Worm (Caenorhabditis elegans) whole organism, L4 larva: ENCODE data around the gene lntl-1.

Experiments used
- F10B5.3 ChIP-seq: sonication (generic microtip); optimal IDR thresholded peaks from 2 replicates; lab custom pipeline; 2016; ENCODE audit warnings: mild to moderate bottlenecking, missing genetic modification characterization, missing compliant biosample characterization
- F26F4.8 ChIP-seq: fragments of 200-800 bp; sonication (Bioruptor generic); conservative IDR thresholded peaks from 2 replicates; pipeline ENCODE4 v1.3.6; 2022; ENCODE audit warnings: missing genetic modification characterization, missing compliant biosample characterization
- F44E2.7 ChIP-seq: fragments of 200-800 bp; sonication (Bioruptor generic); IDR thresholded peaks from 2 replicates; pipeline ENCODE4 v2.1.2; 2022; ENCODE audit warnings: missing genetic modification characterization, missing compliant biosample characterization
- T20F7.1 ChIP-seq: fragments of 200-800 bp; sonication (Bioruptor generic); optimal IDR thresholded peaks from 2 replicates; lab custom pipeline; 2018; ENCODE audit warnings: mild to moderate bottlenecking, missing genetic modification characterization, missing compliant biosample characterization
- Y75B8A.6 ChIP-seq: fragments of 200-800 bp; sonication (Bioruptor generic); IDR thresholded peaks from 2 replicates; pipeline ENCODE4 v1.3.6; 2022; ENCODE audit warnings: missing genetic modification reagents, missing genetic modification characterization, missing compliant biosample characterization
- arid-1 ChIP-seq: fragments of 200-800 bp; sonication (Bioruptor generic); conservative IDR thresholded peaks from 2 replicates; pipeline ENCODE4 v1.3.6; 2022; ENCODE audit warnings: missing genetic modification reagents, missing genetic modification characterization, missing compliant biosample characterization
- ceh-20 ChIP-seq: fragments of 200-800 bp; sonication (Bioruptor generic); IDR thresholded peaks from 2 replicates; pipeline ENCODE4 v1.3.6; 2022; ENCODE audit warnings: missing genetic modification reagents, missing genetic modification characterization, missing compliant biosample characterization
- ceh-28 ChIP-seq: fragments of 150-350 bp; optimal IDR thresholded peaks from 2 replicates; lab custom pipeline; 2014; ENCODE audit warnings: missing biosample characterization, missing genetic modification reagents, missing genetic modification characterization
- ceh-44 ChIP-seq: fragments of 200-800 bp; sonication (Bioruptor generic); IDR thresholded peaks from 2 replicates; pipeline ENCODE4 v1.3.6; 2022; ENCODE audit warnings: missing genetic modification reagents, missing genetic modification characterization, missing compliant biosample characterization
- ctbp-1 ChIP-seq: fragments of 200-800 bp; sonication (Bioruptor generic); IDR thresholded peaks from 2 replicates; pipeline ENCODE4 v1.3.6; 2022; ENCODE audit warnings: missing genetic modification reagents, missing genetic modification characterization, missing compliant biosample characterization
- daf-16 ChIP-seq, 3 experiments: sonication (generic microtip); optimal IDR thresholded peaks; 2 replicates each; lab custom pipeline; 2016 to 2017; ENCODE audit warnings: missing genetic modification characterization in 3 of 3, missing genetic modification reagents in 3 of 3, mild to moderate bottlenecking in 2 of 3, missing compliant biosample characterization in 2 of 3, missing biosample characterization in 1 of 3, moderate library complexity in 1 of 3
- daf-19 ChIP-seq: fragments of 200-800 bp; sonication (Bioruptor generic); conservative IDR thresholded peaks from 2 replicates; pipeline ENCODE4 v1.3.6; 2022; ENCODE audit warnings: missing genetic modification characterization, missing compliant biosample characterization
- daf-8 ChIP-seq: fragments of 200-800 bp; sonication (Bioruptor generic); IDR thresholded peaks from 2 replicates; pipeline ENCODE4 v1.3.6; 2022; ENCODE audit warnings: missing genetic modification characterization, missing compliant biosample characterization
- dmd-6 ChIP-seq: fragments of 200-800 bp; sonication (Bioruptor generic); IDR thresholded peaks from 2 replicates; pipeline ENCODE4 v1.3.6; 2022; ENCODE audit warnings: missing genetic modification reagents, missing genetic modification characterization, missing compliant biosample characterization
- dpl-1 ChIP-seq: fragments of 150-350 bp; optimal IDR thresholded peaks from 2 replicates; lab custom pipeline; 2014; ENCODE audit warnings: missing biosample characterization, missing genetic modification reagents, missing genetic modification characterization
- duxl-1 ChIP-seq: sonication (generic microtip); optimal IDR thresholded peaks from 2 replicates; lab custom pipeline; 2016; ENCODE audit warnings: mild to moderate bottlenecking, missing genetic modification characterization, moderate library complexity, missing compliant biosample characterization; ENCODE audit not compliant: poor library complexity
- dve-1 ChIP-seq: sonication (generic microtip); optimal IDR thresholded peaks from 2 replicates; lab custom pipeline; 2017; ENCODE audit warnings: antibody characterized with exemption, mild to moderate bottlenecking, missing genetic modification characterization, missing compliant biosample characterization; ENCODE audit not compliant: insufficient read depth
- fkh-10 ChIP-seq: fragments of 150-350 bp; optimal IDR thresholded peaks from 2 replicates; lab custom pipeline; 2014; ENCODE audit warnings: missing biosample characterization, missing genetic modification reagents, missing genetic modification characterization
- hlh-11 ChIP-seq: fragments of 200-800 bp; sonication (Bioruptor generic); optimal IDR thresholded peaks from 2 replicates; lab custom pipeline; 2018; ENCODE audit warnings: mild to moderate bottlenecking, missing genetic modification characterization, missing compliant biosample characterization
- hlh-30 ChIP-seq: sonication (generic microtip); optimal IDR thresholded peaks from 2 replicates; lab custom pipeline; 2017; ENCODE audit warnings: antibody characterized with exemption, mild to moderate bottlenecking, missing genetic modification characterization, missing compliant biosample characterization; ENCODE audit not compliant: insufficient read depth
- hmg-1.1 ChIP-seq: fragments of 200-800 bp; sonication (Bioruptor generic); IDR thresholded peaks from 2 replicates; pipeline ENCODE4 v1.3.6; 2022; ENCODE audit warnings: missing genetic modification reagents, missing genetic modification characterization, missing compliant biosample characterization
- lin-1 ChIP-seq: fragments of 200-800 bp; sonication (Bioruptor generic); IDR thresholded peaks from 2 replicates; pipeline ENCODE4 v1.3.6; 2022; ENCODE audit warnings: missing genetic modification reagents, missing genetic modification characterization, missing compliant biosample characterization
- lin-15B ChIP-seq: fragments of 150-350 bp; sonication (generic microtip); optimal IDR thresholded peaks from 3 replicates; lab custom pipeline; 2014; ENCODE audit warnings: missing biosample characterization, missing genetic modification characterization
- lin-38 ChIP-seq: fragments of 200-800 bp; sonication (Bioruptor generic); IDR thresholded peaks from 2 replicates; pipeline ENCODE4 v1.3.6; 2022; ENCODE audit warnings: missing genetic modification reagents, missing genetic modification characterization, missing compliant biosample characterization
- lin-39 ChIP-seq: fragments of 150-350 bp; optimal IDR thresholded peaks from 2 replicates; lab custom pipeline; 2014; ENCODE audit warnings: missing biosample characterization, missing genetic modification reagents, missing genetic modification characterization
- lsy-2 ChIP-seq, 2 experiments: fragments of 150-350 bp in 1 of 2; sonication (generic microtip) in 1 of 2; optimal IDR thresholded peaks; 2 replicates each; lab custom pipeline; 2014 to 2017; ENCODE audit warnings: missing biosample characterization in 2 of 2, missing genetic modification characterization in 2 of 2
- mdl-1 ChIP-seq, 2 experiments: fragments of 150-350 bp in 1 of 2; sonication (generic microtip) in 1 of 2; optimal IDR thresholded peaks; 2 replicates each; lab custom pipeline; 2014 to 2017; ENCODE audit warnings: missing biosample characterization in 2 of 2, missing genetic modification characterization in 2 of 2
- mxl-2 ChIP-seq: fragments of 200-800 bp; sonication (Bioruptor generic); conservative IDR thresholded peaks from 2 replicates; pipeline ENCODE4 v1.3.6; 2022; ENCODE audit warnings: missing genetic modification reagents, missing genetic modification characterization, missing compliant biosample characterization
- mxl-3 ChIP-seq: fragments of 200-800 bp; sonication (Bioruptor generic); optimal IDR thresholded peaks from 2 replicates; lab custom pipeline; 2018; ENCODE audit warnings: mild to moderate bottlenecking, missing genetic modification characterization, missing compliant biosample characterization
- nhr-10 ChIP-seq: fragments of 150-350 bp; optimal IDR thresholded peaks from 2 replicates; lab custom pipeline; 2014; ENCODE audit warnings: missing biosample characterization, missing genetic modification characterization
- nhr-102 ChIP-seq: sonication (generic microtip); optimal IDR thresholded peaks from 2 replicates; lab custom pipeline; 2016; ENCODE audit warnings: mild to moderate bottlenecking, missing genetic modification characterization, moderate library complexity, missing compliant biosample characterization
- nhr-25 ChIP-seq: sonication (generic microtip); optimal IDR thresholded peaks from 2 replicates; lab custom pipeline; 2017; ENCODE audit warnings: missing genetic modification characterization, mild to moderate bottlenecking, missing compliant biosample characterization, antibody characterized with exemption, moderate library complexity, borderline replicate concordance; ENCODE audit not compliant: insufficient read depth
- nhr-28 ChIP-seq: fragments of 150-350 bp; optimal IDR thresholded peaks from 2 replicates; lab custom pipeline; 2014; ENCODE audit warnings: missing biosample characterization, missing genetic modification characterization
- nhr-48 ChIP-seq: sonication (generic microtip); optimal IDR thresholded peaks from 2 replicates; lab custom pipeline; 2016; ENCODE audit warnings: mild to moderate bottlenecking, missing genetic modification characterization, missing compliant biosample characterization
- nhr-77 ChIP-seq: fragments of 150-350 bp; optimal IDR thresholded peaks from 2 replicates; lab custom pipeline; 2014; ENCODE audit warnings: missing biosample characterization, missing genetic modification characterization
- pha-4 ChIP-seq, 2 experiments: fragments of 150-350 bp in 1 of 2; fragments of 200-800 bp in 1 of 2; sonication (Bioruptor generic) in 1 of 2; IDR thresholded peaks in 1 of 2; optimal IDR thresholded peaks in 1 of 2; 2 replicates each; pipeline versions ENCODE4 v1.3.6 to Lab custom; 2014 to 2022; ENCODE audit warnings: missing genetic modification characterization in 2 of 2, missing genetic modification reagents in 2 of 2, missing biosample characterization in 1 of 2, missing compliant biosample characterization in 1 of 2
- php-3 ChIP-seq: fragments of 200-800 bp; sonication (Bioruptor generic); IDR thresholded peaks from 2 replicates; pipeline ENCODE4 v1.3.6; 2022; ENCODE audit warnings: missing genetic modification reagents, missing genetic modification characterization, missing compliant biosample characterization
- pqm-1 ChIP-seq: sonication (generic microtip); optimal IDR thresholded peaks from 2 replicates; lab custom pipeline; 2017; ENCODE audit warnings: missing biosample characterization, missing genetic modification characterization
- skn-1 ChIP-seq: fragments of 150-350 bp; optimal IDR thresholded peaks from 2 replicates; lab custom pipeline; 2014; ENCODE audit warnings: missing biosample characterization, missing genetic modification characterization
- snpc-1.2 ChIP-seq: fragments of 200-800 bp; sonication (Bioruptor generic); IDR thresholded peaks from 2 replicates; pipeline ENCODE4 v1.3.6; 2022; ENCODE audit warnings: missing genetic modification reagents, missing genetic modification characterization, missing compliant biosample characterization
- spr-1 ChIP-seq: sonication (generic microtip); optimal IDR thresholded peaks from 2 replicates; lab custom pipeline; 2016; ENCODE audit warnings: mild to moderate bottlenecking, missing genetic modification characterization, missing compliant biosample characterization
- spr-3 ChIP-seq: fragments of 200-800 bp; sonication (Bioruptor generic); optimal IDR thresholded peaks from 2 replicates; lab custom pipeline; 2018; ENCODE audit warnings: mild to moderate bottlenecking, missing genetic modification characterization, missing compliant biosample characterization
- tag-97 ChIP-seq: fragments of 200-800 bp; sonication (Bioruptor generic); IDR thresholded peaks from 2 replicates; pipeline ENCODE4 v1.3.6; 2022; ENCODE audit warnings: missing genetic modification characterization, missing compliant biosample characterization
- tra-1 ChIP-seq: fragments of 200-800 bp; sonication (Bioruptor generic); IDR thresholded peaks from 2 replicates; pipeline ENCODE4 v1.3.6; 2022; ENCODE audit warnings: missing genetic modification reagents, missing genetic modification characterization, missing compliant biosample characterization
- unc-62 ChIP-seq, 3 experiments: fragments of 150-350 bp in 1 of 3; sonication (generic microtip); optimal IDR thresholded peaks in 2 of 3; peaks in 1 of 3; 1 replicate in 1 of 3; 2 replicates in 2 of 3; lab custom pipeline; 2014 to 2017; ENCODE audit warnings: missing biosample characterization in 3 of 3, missing genetic modification characterization in 3 of 3, missing genetic modification reagents in 3 of 3, missing genotype in 1 of 3
- vab-7 ChIP-seq: fragments of 200-800 bp; sonication (Bioruptor generic); IDR thresholded peaks from 2 replicates; pipeline ENCODE4 v1.3.6; 2022; ENCODE audit warnings: missing genetic modification reagents, missing genetic modification characterization, missing compliant biosample characterization
- zag-1 ChIP-seq: fragments of 150-350 bp; optimal IDR thresholded peaks from 2 replicates; lab custom pipeline; 2014; ENCODE audit warnings: missing biosample characterization, missing genetic modification characterization
- zip-11 ChIP-seq: fragments of 200-800 bp; sonication (Bioruptor generic); IDR thresholded peaks from 2 replicates; pipeline ENCODE4 v1.3.6; 2022; ENCODE audit warnings: missing genetic modification characterization, missing compliant biosample characterization

lntl-1 gene

ce11 chrIV:5762770-5763169 lies 44.1 kb downstream of the lntl-1 start:
- TF ChIP-seq fkh-10 (GFP tag; lab: Kevin White, UChicago) (no peak), zip-11 (GFP tag; lab: Robert Waterston, UW) (no peak), daf-16 (GFP tag; optimal IDR thresholded peaks at IDR 0.05; lab: Kevin White, UChicago) (no peak), daf-16 (tag; optimal IDR thresholded peaks at IDR 0.05; lab: Kevin White, UChicago) (peak; percentile 67), nhr-25 (tag; lab: Kevin White, UChicago) (no peak), vab-7 (no peak), mxl-2 (peak; percentile 71; the same call in 1 of the 2 replicates), ctbp-1 (no peak), daf-8 (GFP tag; lab: Robert Waterston, UW) (no peak), hmg-1.1 (GFP tag; lab: Robert Waterston, UW) (no peak), nhr-28 (peak; percentile 91), tra-1 (no peak), pha-4 (GFP tag; IDR thresholded peaks at IDR 0.05; lab: Robert Waterston, UW) (no peak), pha-4 (tag; optimal IDR thresholded peaks at IDR 0.05; lab: Kevin White, UChicago) (no peak), skn-1 (tag; lab: Kevin White, UChicago) (no peak), zag-1 (no peak), tag-97 (no peak), dpl-1 (GFP tag; lab: Kevin White, UChicago) (peak; percentile 2), T20F7.1 (GFP tag; lab: Kevin White, UChicago) (no peak), php-3 (GFP tag; lab: Robert Waterston, UW) (no peak), unc-62 (GFP tag; optimal IDR thresholded peaks at IDR 0.05 in 1 of 2; lab: Kevin White, UChicago) (peak in 1 of 2 experiments; percentile 34), unc-62 (tag; optimal IDR thresholded peaks at IDR 0.05; lab: Kevin White, UChicago) (no peak), Y75B8A.6 (GFP tag; lab: Robert Waterston, UW) (no peak), nhr-10 (tag; lab: Kevin White, UChicago) (peak; percentile 40), nhr-77 (tag; lab: Kevin White, UChicago) (peak; percentile 58), mdl-1 (tag; optimal IDR thresholded peaks at IDR 0.05; lab: Kevin White, UChicago) (peak; percentile 9 to 49), nhr-48 (tag; lab: Kevin White, UChicago) (peak; percentile 24), lsy-2 (tag; optimal IDR thresholded peaks at IDR 0.05; lab: Kevin White, UChicago) (no peak), F44E2.7 (GFP tag; lab: Robert Waterston, UW) (no peak), daf-19 (GFP tag; lab: Robert Waterston, UW) (no peak), nhr-102 (peak; percentile 24), arid-1 (GFP tag; lab: Robert Waterston, UW) (no peak), F26F4.8 (no peak), lin-38 (GFP tag; lab: Robert Waterston, UW) (no peak), ceh-20 (GFP tag; lab: Robert Waterston, UW) (no peak), pqm-1 (tag; lab: Kevin White, UChicago) (peak; percentile 4), hlh-30 (tag; lab: Kevin White, UChicago) (peak; percentile 58), spr-1 (tag; lab: Kevin White, UChicago) (no peak), dmd-6 (GFP tag; lab: Robert Waterston, UW) (peak; percentile 85), lin-15B (no peak), dve-1 (tag; lab: Kevin White, UChicago) (peak; percentile 72), F10B5.3 (no peak), lin-39 (tag; lab: Kevin White, UChicago) (no peak), hlh-11 (tag; lab: Kevin White, UChicago) (peak; percentile 57), ceh-28 (tag; lab: Kevin White, UChicago) (no peak), ceh-44 (GFP tag; lab: Robert Waterston, UW) (no peak), mxl-3 (GFP tag; lab: Kevin White, UChicago) (no peak), lin-1 (0 out of 2 replicates have a peak, but pooled peaks have one; percentile 52), duxl-1 (no peak), snpc-1.2 (GFP tag; lab: Robert Waterston, UW) (no peak), spr-3 (no peak)
